Fruit fly (Drosophila melanogaster) whole organism, embryonic: ENCODE data around the gene CG14142.
A peak's percentile ranks its signal among the peaks of the same experiment; 100 is the strongest.

Experiments used
- BtbVII ChIP-seq: fragments of 200-800 bp; sonication (Bioruptor generic); optimal IDR thresholded peaks from 3 replicates; lab custom pipeline; 2017; ENCODE audit warnings: missing biosample characterization, mild to moderate bottlenecking, missing genetic modification characterization
- CG10959 ChIP-seq: fragments of 200-800 bp; sonication (Bioruptor generic); IDR thresholded peaks from 2 replicates; pipeline ENCODE4 v1.3.6; 2022; ENCODE audit warnings: missing biosample characterization, missing genetic modification characterization
- CG11696 ChIP-seq: fragments of 200-800 bp; sonication (Bioruptor generic); IDR thresholded peaks from 2 replicates; pipeline ENCODE4 v1.3.6; 2022; ENCODE audit warnings: missing biosample characterization, missing genetic modification characterization
- CG12659 ChIP-seq: fragments of 200-800 bp; sonication (Bioruptor generic); optimal IDR thresholded peaks from 3 replicates; lab custom pipeline; 2017; ENCODE audit warnings: mild to moderate bottlenecking, missing biosample characterization, missing genetic modification reagents, missing genetic modification characterization
- CG1529 ChIP-seq: fragments of 200-800 bp; sonication (Bioruptor generic); optimal IDR thresholded peaks from 3 replicates; lab custom pipeline; 2018; ENCODE audit warnings: missing biosample characterization, missing genetic modification characterization
- CG15601 ChIP-seq: fragments of 200-800 bp; sonication (Bioruptor generic); optimal IDR thresholded peaks from 3 replicates; lab custom pipeline; 2019; ENCODE audit warnings: missing biosample characterization, mild to moderate bottlenecking, missing genetic modification characterization, moderate library complexity
- CG17361 ChIP-seq: fragments of 200-800 bp; sonication (Bioruptor generic); IDR thresholded peaks from 3 replicates; pipeline ENCODE4 v1.3.6; 2022; ENCODE audit warnings: missing biosample characterization, missing genetic modification characterization
- CG17568 ChIP-seq: fragments of 200-800 bp; sonication (Bioruptor generic); optimal IDR thresholded peaks from 2 replicates; lab custom pipeline; 2018; ENCODE audit warnings: missing biosample characterization, mild to moderate bottlenecking, missing genetic modification characterization, moderate library complexity
- CG17802 ChIP-seq: fragments of 200-800 bp; sonication (Bioruptor generic); optimal IDR thresholded peaks from 2 replicates; lab custom pipeline; 2018; ENCODE audit warnings: missing biosample characterization, mild to moderate bottlenecking, missing genetic modification characterization, moderate library complexity
- CG1792 ChIP-seq: fragments of 200-800 bp; sonication (Bioruptor generic); optimal IDR thresholded peaks from 2 replicates; lab custom pipeline; 2016; ENCODE audit warnings: missing biosample characterization, missing genetic modification characterization
- CG18599 ChIP-seq: fragments of 200-800 bp; sonication (Bioruptor generic); optimal IDR thresholded peaks from 3 replicates; lab custom pipeline; 2017; ENCODE audit warnings: missing biosample characterization, missing genetic modification characterization, mild to moderate bottlenecking, moderate library complexity, missing genetic modification reagents
- CG18619 ChIP-seq: fragments of 200-800 bp; sonication (Bioruptor generic); optimal IDR thresholded peaks from 3 replicates; lab custom pipeline; 2017; ENCODE audit warnings: missing biosample characterization, mild to moderate bottlenecking, missing genetic modification characterization
- CG2202 ChIP-seq: fragments of 200-800 bp; sonication (Bioruptor generic); optimal IDR thresholded peaks from 2 replicates; lab custom pipeline; 2018; ENCODE audit warnings: missing biosample characterization, mild to moderate bottlenecking, missing genetic modification characterization
- CG2678 ChIP-seq: fragments of 200-800 bp; sonication (Bioruptor generic); optimal IDR thresholded peaks from 3 replicates; lab custom pipeline; 2019; ENCODE audit warnings: missing biosample characterization, mild to moderate bottlenecking, missing genetic modification characterization, moderate library complexity
- CG3407 ChIP-seq: fragments of 200-800 bp; sonication (Bioruptor generic); optimal IDR thresholded peaks from 2 replicates; lab custom pipeline; 2018; ENCODE audit warnings: missing biosample characterization, mild to moderate bottlenecking, missing genetic modification characterization
- CG4360 ChIP-seq: fragments of 200-800 bp; sonication (Bioruptor generic); IDR thresholded peaks from 2 replicates; pipeline ENCODE4 v1.3.6; 2022; ENCODE audit warnings: missing biosample characterization, missing genetic modification characterization
- CG6765 ChIP-seq: fragments of 200-800 bp; sonication (Bioruptor generic); optimal IDR thresholded peaks from 3 replicates; lab custom pipeline; 2017; ENCODE audit warnings: missing biosample characterization, mild to moderate bottlenecking, missing genetic modification characterization
- CG9437 ChIP-seq: fragments of 200-800 bp; sonication (Bioruptor generic); optimal IDR thresholded peaks from 2 replicates; lab custom pipeline; 2018; ENCODE audit warnings: missing biosample characterization, mild to moderate bottlenecking, missing genetic modification characterization
- CG9727 ChIP-seq: fragments of 200-800 bp; sonication (Bioruptor generic); optimal IDR thresholded peaks from 3 replicates; lab custom pipeline; 2017; ENCODE audit warnings: missing biosample characterization, mild to moderate bottlenecking, missing genetic modification characterization
- Dek ChIP-seq: fragments of 200-800 bp; sonication (Bioruptor generic); optimal IDR thresholded peaks from 3 replicates; lab custom pipeline; 2019; ENCODE audit warnings: missing biosample characterization, mild to moderate bottlenecking, missing genetic modification characterization, moderate library complexity
- Hmr ChIP-seq: fragments of 200-800 bp; sonication (Bioruptor generic); optimal IDR thresholded peaks from 3 replicates; lab custom pipeline; 2017; ENCODE audit warnings: mild to moderate bottlenecking, missing biosample characterization, missing genetic modification reagents, missing genetic modification characterization
- Hr39 ChIP-seq: fragments of >200 bp; optimal IDR thresholded peaks from 2 replicates; lab custom pipeline; 2017
- Kr ChIP-seq: fragments of 200-800 bp; sonication (Bioruptor generic); optimal IDR thresholded peaks from 2 replicates; lab custom pipeline; 2017; ENCODE audit warnings: missing biosample characterization, mild to moderate bottlenecking, missing genetic modification characterization
- MBD-R2 ChIP-seq: fragments of 200-800 bp; sonication (Bioruptor generic); IDR thresholded peaks from 2 replicates; pipeline ENCODE4 v1.3.6; 2022; ENCODE audit warnings: missing biosample characterization, missing genetic modification characterization
- MTF-1 ChIP-seq: fragments of 200-800 bp; sonication (Bioruptor generic); optimal IDR thresholded peaks from 2 replicates; lab custom pipeline; 2018; ENCODE audit warnings: missing biosample characterization, mild to moderate bottlenecking, missing genetic modification characterization, borderline replicate concordance
- NC2α ChIP-seq: fragments of 200-800 bp; sonication (Bioruptor generic); optimal IDR thresholded peaks from 2 replicates; lab custom pipeline; 2016; ENCODE audit warnings: missing biosample characterization, missing genetic modification characterization
- Neu2 ChIP-seq: fragments of 200-800 bp; sonication (Bioruptor generic); optimal IDR thresholded peaks from 3 replicates; lab custom pipeline; 2016; ENCODE audit warnings: missing biosample characterization, missing genetic modification characterization, borderline replicate concordance
- Oaz ChIP-seq: fragments of 200-800 bp; sonication (Bioruptor generic); IDR thresholded peaks from 2 replicates; pipeline ENCODE4 v1.3.6; 2022; ENCODE audit warnings: missing biosample characterization, missing genetic modification characterization
- Oli ChIP-seq: fragments of 200-800 bp; sonication (Bioruptor generic); optimal IDR thresholded peaks from 2 replicates; lab custom pipeline; 2018; ENCODE audit warnings: missing biosample characterization, mild to moderate bottlenecking, missing genetic modification characterization, moderate library complexity
- PHDP ChIP-seq: fragments of 200-800 bp; sonication (Bioruptor generic); optimal IDR thresholded peaks from 3 replicates; lab custom pipeline; 2018; ENCODE audit warnings: missing biosample characterization, mild to moderate bottlenecking, missing genetic modification characterization, moderate library complexity
- Ravus ChIP-seq: fragments of 200-800 bp; sonication (Bioruptor generic); IDR thresholded peaks from 2 replicates; pipeline ENCODE4 v1.3.6; 2022; ENCODE audit warnings: missing biosample characterization, missing genetic modification characterization
- Spps ChIP-seq: fragments of 200-800 bp; sonication (Bioruptor generic); optimal IDR thresholded peaks from 2 replicates; lab custom pipeline; 2018; ENCODE audit warnings: missing biosample characterization, mild to moderate bottlenecking, missing genetic modification characterization
- Trl ChIP-seq, 3 experiments: fragments of >200 bp in 2 of 3; fragments of 200-800 bp in 1 of 3; sonication (Bioruptor generic) in 1 of 3; optimal IDR thresholded peaks; 2 replicates in 1 of 3; 3 replicates in 2 of 3; lab custom pipeline; 2016 to 2017; ENCODE audit warnings: missing biosample characterization in 1 of 3, missing genetic modification characterization in 1 of 3
- YL-1 ChIP-seq: fragments of 200-800 bp; sonication (Bioruptor generic); optimal IDR thresholded peaks from 3 replicates; lab custom pipeline; 2017; ENCODE audit warnings: missing biosample characterization, mild to moderate bottlenecking, missing genetic modification characterization
- abd-A ChIP-seq: fragments of 200-800 bp; sonication (Bioruptor generic); optimal IDR thresholded peaks from 3 replicates; lab custom pipeline; 2019; ENCODE audit warnings: missing biosample characterization, mild to moderate bottlenecking, missing genetic modification characterization, moderate library complexity
- ara ChIP-seq: fragments of 200-800 bp; sonication (Bioruptor generic); IDR thresholded peaks from 2 replicates; pipeline ENCODE4 v1.3.6; 2022; ENCODE audit warnings: missing biosample characterization, missing genetic modification characterization
- bowl ChIP-seq: fragments of 200-800 bp; sonication (Bioruptor generic); IDR thresholded peaks from 2 replicates; pipeline ENCODE4 v1.3.6; 2022; ENCODE audit warnings: missing biosample characterization, missing genetic modification characterization
- crc ChIP-seq: fragments of 200-800 bp; sonication (Bioruptor generic); optimal IDR thresholded peaks from 2 replicates; lab custom pipeline; 2016; ENCODE audit warnings: missing biosample characterization, missing genetic modification characterization
- disco-r ChIP-seq: fragments of 200-800 bp; sonication (Bioruptor generic); optimal IDR thresholded peaks from 2 replicates; lab custom pipeline; 2016; ENCODE audit warnings: missing biosample characterization, missing genetic modification characterization
- emc ChIP-seq: fragments of 200-800 bp; sonication (Bioruptor generic); optimal IDR thresholded peaks from 2 replicates; lab custom pipeline; 2016; ENCODE audit warnings: missing biosample characterization, missing genetic modification characterization
- jumu ChIP-seq: fragments of 200-800 bp; sonication (Bioruptor generic); optimal IDR thresholded peaks from 3 replicates; lab custom pipeline; 2016; ENCODE audit warnings: missing biosample characterization, missing genetic modification characterization
- lab ChIP-seq: fragments of 200-800 bp; sonication (Bioruptor generic); optimal IDR thresholded peaks from 3 replicates; lab custom pipeline; 2017; ENCODE audit warnings: missing biosample characterization, missing genetic modification characterization, mild to moderate bottlenecking, moderate library complexity, missing genetic modification reagents
- mld ChIP-seq: fragments of 200-800 bp; sonication (Bioruptor generic); IDR thresholded peaks from 3 replicates; pipeline ENCODE4 v1.3.6; 2022; ENCODE audit warnings: missing biosample characterization, missing genetic modification characterization; ENCODE audit not compliant: partially characterized antibody
- nmo ChIP-seq: fragments of 200-800 bp; sonication (Bioruptor generic); optimal IDR thresholded peaks from 2 replicates; lab custom pipeline; 2018; ENCODE audit warnings: missing biosample characterization, mild to moderate bottlenecking, missing genetic modification characterization, moderate library complexity
- nom ChIP-seq: fragments of 200-800 bp; sonication (Bioruptor generic); optimal IDR thresholded peaks from 2 replicates; lab custom pipeline; 2017; ENCODE audit warnings: missing biosample characterization, missing genetic modification characterization, mild to moderate bottlenecking, moderate library complexity, missing genetic modification reagents
- pzg ChIP-seq: fragments of 200-800 bp; sonication (Bioruptor generic); optimal IDR thresholded peaks from 3 replicates; lab custom pipeline; 2018; ENCODE audit warnings: missing biosample characterization, mild to moderate bottlenecking, missing genetic modification characterization, moderate library complexity
- tgo ChIP-seq: fragments of 200-800 bp; sonication (Bioruptor generic); IDR thresholded peaks from 3 replicates; pipeline ENCODE4 v1.3.6; 2022; ENCODE audit warnings: missing biosample characterization, missing genetic modification characterization
- vnd ChIP-seq: fragments of 200-800 bp; sonication (Bioruptor generic); IDR thresholded peaks from 3 replicates; pipeline ENCODE4 v1.3.6; 2022; ENCODE audit warnings: missing biosample characterization, missing genetic modification characterization; ENCODE audit not compliant: partially characterized antibody
- wor ChIP-seq: fragments of 200-800 bp; sonication (Bioruptor generic); IDR thresholded peaks from 2 replicates; pipeline ENCODE4 v1.3.6; 2022; ENCODE audit warnings: missing biosample characterization, missing genetic modification characterization

CG14142 gene

dm6 chr3L:11197291-11198021 lies 24.1 kb downstream of the CG14142 start, which contains the start of gene GlcAT-P (continued):
- TF ChIP-seq NC2α (GFP tag; lab: Kevin White, UChicago) (no peak), PHDP (peak; percentile 83), CG17568 (no peak), MTF-1 (GFP tag; lab: Kevin White, UChicago) (no peak), abd-A (tag; lab: Kevin White, UChicago) (no peak), Dek (tag; lab: Kevin White, UChicago) (peak; percentile 73), Trl (optimal IDR thresholded peaks at IDR 0.05; lab: Kevin White, UChicago) (peak in 1 of 2 experiments; percentile 51), Trl (GFP tag; optimal IDR thresholded peaks at IDR 0.05; lab: Kevin White, UChicago) (no peak), Kr (GFP tag; lab: Kevin White, UChicago) (no peak), CG2202 (no peak), CG12659 (GFP tag; lab: Kevin White, UChicago) (peak; percentile 83), CG18619 (peak; percentile 32), mld (no peak), bowl (GFP tag; lab: Robert Waterston, UW) (peak; percentile 32; the same call in 1 of the 2 replicates), disco-r (GFP tag; lab: Kevin White, UChicago) (no peak), YL-1 (GFP tag; lab: Kevin White, UChicago) (peak; percentile 13), jumu (GFP tag; lab: Kevin White, UChicago) (no peak), Ravus (GFP tag; lab: Robert Waterston, UW) (no peak), MBD-R2 (no peak; the same call in 1 of the 2 replicates), Oaz (GFP tag; lab: Robert Waterston, UW) (peak; percentile 43), Neu2 (GFP tag; lab: Kevin White, UChicago) (no peak), wor (GFP tag; lab: Robert Waterston, UW) (peak; percentile 19; the same call in 1 of the 2 replicates), nom (GFP tag; lab: Kevin White, UChicago) (no peak), Hmr (GFP tag; lab: Kevin White, UChicago) (peak; percentile 76), CG9727 (peak; percentile 78), CG1792 (no peak), nmo (GFP tag; lab: Kevin White, UChicago) (peak; percentile 82), CG10959 (no peak), CG1529 (GFP tag; lab: Kevin White, UChicago) (no peak), pzg (GFP tag; lab: Kevin White, UChicago) (no peak), Spps (tag; lab: Kevin White, UChicago) (no peak), CG17802 (tag; lab: Kevin White, UChicago) (no peak), CG3407 (GFP tag; lab: Kevin White, UChicago) (peak; percentile 35), CG15601 (peak; percentile 63), emc (no peak), CG4360 (GFP tag; lab: Robert Waterston, UW) (no peak), CG9437 (GFP tag; lab: Kevin White, UChicago) (peak; percentile 42), CG11696 (GFP tag; lab: Robert Waterston, UW) (no peak), ara (GFP tag; lab: Robert Waterston, UW) (no peak), CG6765 (no peak), BtbVII (GFP tag; lab: Kevin White, UChicago) (peak; percentile 70), CG17361 (GFP tag; lab: Robert Waterston, UW) (peak; percentile 87), Hr39 (lab: Kevin White, UChicago) (no peak), Oli (peak; percentile 63), lab (GFP tag; lab: Kevin White, UChicago) (peak; percentile 75), tgo (peak; percentile 64), CG2678 (peak; percentile 88), crc (GFP tag; lab: Kevin White, UChicago) (no peak), vnd (GFP tag; lab: Robert Waterston, UW) (no peak), CG18599 (GFP tag; lab: Kevin White, UChicago) (peak; percentile 89)
